Fruit fly (Drosophila melanogaster) whole organism, embryonic: Measurements from ENCODE around the gene Agpat4.

Experiments used
- CG10274 ChIP-seq: fragments of 200-800 bp; sonication (Bioruptor generic); optimal IDR thresholded peaks from 3 replicates; lab custom pipeline; 2017; ENCODE audit warnings: missing biosample characterization, mild to moderate bottlenecking, missing genetic modification characterization
- CG12299 ChIP-seq: fragments of 200-800 bp; sonication (Bioruptor generic); optimal IDR thresholded peaks from 2 replicates; lab custom pipeline; 2018; ENCODE audit warnings: missing biosample characterization, mild to moderate bottlenecking, missing genetic modification characterization
- CG17359 ChIP-seq: fragments of 200-800 bp; sonication (Bioruptor generic); optimal IDR thresholded peaks from 3 replicates; lab custom pipeline; 2018; ENCODE audit warnings: missing biosample characterization, mild to moderate bottlenecking, missing genetic modification characterization, moderate library complexity
- CG18476 ChIP-seq: fragments of 200-800 bp; sonication (Bioruptor generic); optimal IDR thresholded peaks from 2 replicates; lab custom pipeline; 2016; ENCODE audit warnings: missing biosample characterization, mild to moderate bottlenecking, missing genetic modification characterization
- CG2202 ChIP-seq: fragments of 200-800 bp; sonication (Bioruptor generic); optimal IDR thresholded peaks from 2 replicates; lab custom pipeline; 2018; ENCODE audit warnings: missing biosample characterization, mild to moderate bottlenecking, missing genetic modification characterization
- CG2889 ChIP-seq: fragments of 200-800 bp; sonication (Bioruptor generic); IDR thresholded peaks from 3 replicates; pipeline ENCODE4 v1.3.6; 2022; ENCODE audit warnings: missing biosample characterization, missing genetic modification characterization
- CG3726 ChIP-seq: fragments of 200-800 bp; sonication (Bioruptor generic); IDR thresholded peaks from 3 replicates; pipeline ENCODE4, ENCODE4 v1.3.6; 2022; ENCODE audit warnings: missing biosample characterization, missing genetic modification characterization
- CG4282 ChIP-seq: fragments of 200-800 bp; sonication (Bioruptor generic); optimal IDR thresholded peaks from 2 replicates; lab custom pipeline; 2016; ENCODE audit warnings: missing biosample characterization, missing genetic modification characterization
- CG4404 ChIP-seq: fragments of 200-800 bp; sonication (Bioruptor generic); IDR thresholded peaks from 2 replicates; pipeline ENCODE4 v1.3.6; 2022; ENCODE audit warnings: missing biosample characterization, missing genetic modification characterization
- CG6689 ChIP-seq: fragments of 200-800 bp; sonication (Bioruptor generic); IDR thresholded peaks from 2 replicates; pipeline ENCODE4 v1.3.6; 2022; ENCODE audit warnings: missing biosample characterization, missing genetic modification characterization
- CG6791 ChIP-seq: fragments of 200-800 bp; sonication (Bioruptor generic); IDR thresholded peaks from 3 replicates; pipeline ENCODE4 v1.3.6; 2022; ENCODE audit warnings: missing biosample characterization, missing genetic modification characterization; ENCODE audit not compliant: partially characterized antibody
- CG7786 ChIP-seq: fragments of 200-800 bp; sonication (Bioruptor generic); optimal IDR thresholded peaks from 2 replicates; lab custom pipeline; 2016; ENCODE audit warnings: missing biosample characterization, missing genetic modification characterization
- CG8359 ChIP-seq: fragments of 200-800 bp; sonication (Bioruptor generic); optimal IDR thresholded peaks from 2 replicates; lab custom pipeline; 2017; ENCODE audit warnings: missing biosample characterization, mild to moderate bottlenecking, missing genetic modification characterization, borderline replicate concordance
- CG8765 ChIP-seq: fragments of 200-800 bp; sonication (Bioruptor generic); IDR thresholded peaks from 2 replicates; pipeline ENCODE4 v1.3.6; 2022; ENCODE audit warnings: missing biosample characterization, missing genetic modification characterization
- CG9437 ChIP-seq: fragments of 200-800 bp; sonication (Bioruptor generic); optimal IDR thresholded peaks from 2 replicates; lab custom pipeline; 2018; ENCODE audit warnings: missing biosample characterization, mild to moderate bottlenecking, missing genetic modification characterization
- D ChIP-seq, 2 experiments: fragments of 200-800 bp in 1 of 2; fragments of >200 bp in 1 of 2; sonication (Bioruptor generic) in 1 of 2; optimal IDR thresholded peaks; 2 replicates in 1 of 2; 3 replicates in 1 of 2; lab custom pipeline; 2017; ENCODE audit warnings: mild to moderate bottlenecking in 1 of 2, missing biosample characterization in 1 of 2, missing genetic modification characterization in 1 of 2, missing genetic modification reagents in 1 of 2
- Deaf1 ChIP-seq: fragments of 200-800 bp; optimal IDR thresholded peaks from 3 replicates; lab custom pipeline; 2019; ENCODE audit warnings: missing biosample characterization, mild to moderate bottlenecking, missing genetic modification characterization, moderate library complexity
- Doc2 ChIP-seq: fragments of 200-800 bp; sonication (Bioruptor generic); IDR thresholded peaks from 2 replicates; pipeline ENCODE4 v1.3.6; 2022; ENCODE audit warnings: missing biosample characterization, missing genetic modification characterization
- Drgx ChIP-seq: fragments of 200-800 bp; sonication (Bioruptor generic); IDR thresholded peaks from 2 replicates; pipeline ENCODE4 v1.3.6; 2022; ENCODE audit warnings: missing biosample characterization, missing genetic modification characterization
- Hr78 ChIP-seq, 2 experiments: fragments of 200-800 bp in 1 of 2; fragments of >200 bp in 1 of 2; sonication (Bioruptor generic) in 1 of 2; optimal IDR thresholded peaks; 2 replicates each; lab custom pipeline; 2017 to 2019; ENCODE audit warnings: missing biosample characterization in 2 of 2, missing genetic modification characterization in 2 of 2, mild to moderate bottlenecking in 1 of 2, moderate library complexity in 1 of 2
- Kr ChIP-seq: fragments of 200-800 bp; sonication (Bioruptor generic); optimal IDR thresholded peaks from 2 replicates; lab custom pipeline; 2017; ENCODE audit warnings: missing biosample characterization, mild to moderate bottlenecking, missing genetic modification characterization
- Optix ChIP-seq: fragments of 200-800 bp; sonication (Bioruptor generic); IDR thresholded peaks from 3 replicates; pipeline ENCODE4 v1.3.6; 2022; ENCODE audit warnings: missing biosample characterization, missing genetic modification characterization
- PHDP ChIP-seq: fragments of 200-800 bp; sonication (Bioruptor generic); optimal IDR thresholded peaks from 3 replicates; lab custom pipeline; 2018; ENCODE audit warnings: missing biosample characterization, mild to moderate bottlenecking, missing genetic modification characterization, moderate library complexity
- ato ChIP-seq: fragments of 200-800 bp; sonication (Bioruptor generic); IDR thresholded peaks from 2 replicates; pipeline ENCODE4 v1.3.6; 2022; ENCODE audit warnings: missing biosample characterization, missing genetic modification characterization; ENCODE audit not compliant: partially characterized antibody
- bigmax ChIP-seq: fragments of 200-800 bp; sonication (Bioruptor generic); optimal IDR thresholded peaks from 2 replicates; lab custom pipeline; 2018; ENCODE audit warnings: missing biosample characterization, mild to moderate bottlenecking, missing genetic modification characterization
- br ChIP-seq: fragments of >200 bp; optimal IDR thresholded peaks from 2 replicates; lab custom pipeline; 2017
- bsh ChIP-seq, 2 experiments: fragments of 200-800 bp; sonication (Bioruptor generic); optimal IDR thresholded peaks; 2 replicates each; lab custom pipeline; 2017 to 2018; ENCODE audit warnings: mild to moderate bottlenecking in 2 of 2, missing biosample characterization in 2 of 2, missing genetic modification characterization in 2 of 2, moderate library complexity in 1 of 2
- chinmo ChIP-seq: fragments of 200-800 bp; sonication (Bioruptor generic); IDR thresholded peaks from 4 replicates; pipeline ENCODE4 v1.3.6; 2022; ENCODE audit warnings: missing biosample characterization, missing genetic modification characterization; ENCODE audit not compliant: partially characterized antibody
- chm ChIP-seq: fragments of 200-800 bp; sonication (Bioruptor generic); IDR thresholded peaks from 2 replicates; pipeline ENCODE4 v1.3.6; 2022; ENCODE audit warnings: missing biosample characterization, missing genetic modification characterization
- ci ChIP-seq: fragments of 200-800 bp; sonication (Bioruptor generic); IDR thresholded peaks from 3 replicates; pipeline ENCODE4 v1.3.6; 2022; ENCODE audit warnings: missing biosample characterization, missing genetic modification characterization
- gcm2 ChIP-seq: fragments of 200-800 bp; sonication (Bioruptor generic); optimal IDR thresholded peaks from 2 replicates; lab custom pipeline; 2016; ENCODE audit warnings: missing biosample characterization, missing genetic modification characterization
- grn ChIP-seq: fragments of 200-800 bp; sonication (Bioruptor generic); optimal IDR thresholded peaks from 3 replicates; lab custom pipeline; 2017; ENCODE audit warnings: missing biosample characterization, missing genetic modification characterization
- hth ChIP-seq: fragments of >200 bp; optimal IDR thresholded peaks from 2 replicates; lab custom pipeline; 2017; ENCODE audit warnings: inconsistent platforms
- inv ChIP-seq: fragments of 200-800 bp; sonication (Bioruptor generic); IDR thresholded peaks from 2 replicates; pipeline ENCODE4 v1.3.6; 2022; ENCODE audit warnings: missing biosample characterization, missing genetic modification characterization; ENCODE audit not compliant: partially characterized antibody
- phol ChIP-seq: fragments of 200-800 bp; sonication (Bioruptor generic); optimal IDR thresholded peaks from 3 replicates; lab custom pipeline; 2018; ENCODE audit warnings: missing biosample characterization, mild to moderate bottlenecking, missing genetic modification characterization, moderate library complexity
- pros ChIP-seq: fragments of 200-800 bp; sonication (Bioruptor generic); optimal IDR thresholded peaks from 3 replicates; lab custom pipeline; 2019; ENCODE audit warnings: missing biosample characterization, mild to moderate bottlenecking, missing genetic modification characterization, moderate library complexity
- sd ChIP-seq: fragments of 200-800 bp; sonication (Bioruptor generic); optimal IDR thresholded peaks from 3 replicates; lab custom pipeline; 2018; ENCODE audit warnings: missing biosample characterization, mild to moderate bottlenecking, missing genetic modification characterization, moderate library complexity
- sens ChIP-seq: fragments of 200-800 bp; sonication (Bioruptor generic); peaks from one replicate; lab custom pipeline; 2016; ENCODE audit warnings: missing biosample characterization, missing genetic modification characterization
- seq ChIP-seq: fragments of 200-800 bp; sonication (Bioruptor generic); IDR thresholded peaks from 2 replicates; pipeline ENCODE4 v1.3.6; 2022; ENCODE audit warnings: missing biosample characterization, missing genetic modification characterization
- sima ChIP-seq: fragments of 200-800 bp; sonication (Bioruptor generic); optimal IDR thresholded peaks from 2 replicates; lab custom pipeline; 2016; ENCODE audit warnings: missing biosample characterization, missing genetic modification characterization
- trh ChIP-seq: fragments of 200-800 bp; sonication (Bioruptor generic); optimal IDR thresholded peaks from 2 replicates; lab custom pipeline; 2016; ENCODE audit warnings: missing biosample characterization, missing genetic modification characterization
- twi ChIP-seq: fragments of 200-800 bp; optimal IDR thresholded peaks from 2 replicates; lab custom pipeline; 2019; ENCODE audit warnings: missing biosample characterization, mild to moderate bottlenecking, missing genetic modification characterization, moderate library complexity
- unc-4 ChIP-seq: fragments of 200-800 bp; sonication (Bioruptor generic); IDR thresholded peaks from 2 replicates; pipeline ENCODE4 v1.3.6; 2022; ENCODE audit warnings: missing biosample characterization, missing genetic modification characterization; ENCODE audit not compliant: partially characterized antibody
- yki ChIP-seq: fragments of >200 bp; optimal IDR thresholded peaks from 3 replicates; lab custom pipeline; 2018
- z ChIP-seq: fragments of 200-800 bp; sonication (Bioruptor generic); IDR thresholded peaks from 3 replicates; pipeline ENCODE4 v1.3.6; 2022; ENCODE audit warnings: missing biosample characterization, missing genetic modification characterization
- zen ChIP-seq: fragments of 200-800 bp; sonication (Bioruptor generic); optimal IDR thresholded peaks from 3 replicates; lab custom pipeline; 2018; ENCODE audit warnings: missing biosample characterization, mild to moderate bottlenecking, missing genetic modification characterization, moderate library complexity
- zf30C ChIP-seq: fragments of 200-800 bp; sonication (Bioruptor generic); optimal IDR thresholded peaks from 3 replicates; lab custom pipeline; 2018; ENCODE audit warnings: missing biosample characterization, mild to moderate bottlenecking, missing genetic modification characterization

Gene Agpat4

dm6 chr3L:16410234-16411119 is 29.1 kb upstream of the Agpat4 start (continued):
- TF ChIP-seq CG8359 (GFP tag; lab: Kevin White, UChicago) (no peak), CG12299 (tag; lab: Kevin White, UChicago) (no peak), zen (tag; lab: Kevin White, UChicago) (peak; percentile 78), phol (tag; lab: Kevin White, UChicago) (peak; percentile 54), chinmo (peak; percentile 57; the same call in 1 of the 4 replicates), Kr (GFP tag; lab: Kevin White, UChicago) (peak; percentile 89), seq (no peak), sens (peak; percentile 80), D (optimal IDR thresholded peaks at IDR 0.05; lab: Kevin White, UChicago) (peak; percentile 69), D (GFP tag; optimal IDR thresholded peaks at IDR 0.05; lab: Kevin White, UChicago) (no peak), CG2889 (no peak), ci (0 out of 3 replicates have a peak, but pooled peaks have one; percentile 5), Drgx (GFP tag; lab: Robert Waterston, UW) (peak; percentile 82), yki (peak; percentile 21), zf30C (GFP tag; lab: Kevin White, UChicago) (peak; percentile 76), CG6791 (GFP tag; lab: Robert Waterston, UW) (0 out of 3 replicates have a peak, but pooled peaks have one; percentile 7), CG7786 (GFP tag; lab: Kevin White, UChicago) (no peak), Deaf1 (tag; lab: Kevin White, UChicago) (peak; percentile 36), bsh (GFP tag; optimal IDR thresholded peaks at IDR 0.05; lab: Kevin White, UChicago) (peak in 1 of 2 experiments; percentile 75), sd (tag; lab: Kevin White, UChicago) (peak; percentile 3)

- TF ChIP-seq CG8765 (GFP tag; lab: Robert Waterston, UW): no peak
- peak; percentile 73 for TF ChIP-seq twi (tag; lab: Kevin White, UChicago)
- 0 out of 2 replicates have a peak, but pooled peaks have one; percentile 8 for TF ChIP-seq CG6689
- no peak for TF ChIP-seq CG3726
- no peak for TF ChIP-seq gcm2
- TF ChIP-seq br (lab: Kevin White, UChicago): no peak
- TF ChIP-seq Doc2: no peak
- no peak for TF ChIP-seq PHDP (tag; lab: Kevin White, UChicago)
- no peak for TF ChIP-seq Optix (GFP tag; lab: Robert Waterston, UW)
- no peak for TF ChIP-seq trh (GFP tag; lab: Kevin White, UChicago)
- TF ChIP-seq hth (lab: Kevin White, UChicago): no peak
- peak; percentile 6 for TF ChIP-seq CG10274 (GFP tag; lab: Kevin White, UChicago)
- no peak for TF ChIP-seq unc-4 (GFP tag; lab: Robert Waterston, UW)
- no peak for TF ChIP-seq CG4282 (GFP tag; lab: Kevin White, UChicago)
- no peak for TF ChIP-seq chm (GFP tag; lab: Robert Waterston, UW)
- TF ChIP-seq ato (GFP tag; lab: Robert Waterston, UW): no peak; the same call in 1 of the 2 replicates
- TF ChIP-seq CG2202 (tag; lab: Kevin White, UChicago): no peak
- peak; percentile 25 for TF ChIP-seq grn (GFP tag; lab: Kevin White, UChicago)
- no peak for TF ChIP-seq sima (GFP tag; lab: Kevin White, UChicago)
- TF ChIP-seq bigmax: no peak
- no peak for TF ChIP-seq CG17359 (tag; lab: Kevin White, UChicago)
- peak in 1 of 2 experiments; percentile 98 for TF ChIP-seq Hr78 (GFP tag; optimal IDR thresholded peaks at IDR 0.05; lab: Kevin White, UChicago)
- no peak for TF ChIP-seq zen (tag; lab: Kevin White, UChicago)
- no peak for TF ChIP-seq CG18476 (GFP tag; lab: Kevin White, UChicago)
- TF ChIP-seq pros (GFP tag; lab: Kevin White, UChicago): peak; percentile 44
- TF ChIP-seq z (GFP tag; lab: Robert Waterston, UW): no peak
- no peak for TF ChIP-seq inv (GFP tag; lab: Robert Waterston, UW)
- no peak for TF ChIP-seq CG4404 (GFP tag; lab: Robert Waterston, UW)
- no peak for TF ChIP-seq CG9437 (GFP tag; lab: Kevin White, UChicago)
These were observed 28.3 kb upstream of the Agpat4 start for dm6 chr3L:16409440-16410233.
